Worm (Caenorhabditis elegans) whole organism, L1 larva: ENCODE results near the gene R05D8.11.

Experiments used
- elt-3 ChIP-seq, 6 experiments: fragments of 150-350 bp in 1 of 6; sonication (generic microtip); optimal IDR thresholded peaks; 2 replicates each; lab custom pipeline; 2017 to 2018; ENCODE audit warnings: missing biosample characterization in 6 of 6, missing genetic modification characterization in 6 of 6, inconsistent platforms in 1 of 6
- mef-2 ChIP-seq: fragments of 150-350 bp; optimal IDR thresholded peaks from 2 replicates; lab custom pipeline; 2014; ENCODE audit warnings: missing biosample characterization, missing genetic modification characterization
- nhr-77 ChIP-seq: fragments of 150-350 bp; optimal IDR thresholded peaks from 2 replicates; lab custom pipeline; 2014; ENCODE audit warnings: missing biosample characterization, missing genetic modification characterization
- skn-1 ChIP-seq: fragments of 150-350 bp; optimal IDR thresholded peaks from 2 replicates; lab custom pipeline; 2014; ENCODE audit warnings: missing biosample characterization, missing genetic modification characterization

- TF ChIP-seq mef-2 (no peak), nhr-77 (tag; lab: Kevin White, UChicago) (no peak), elt-3 (tag; optimal IDR thresholded peaks at IDR 0.05; lab: Kevin White, UChicago) (no peak), skn-1 (no peak)
Observed at ce11 chrV:2761470-2761869, 19.2 kb downstream of the R05D8.11 start.
